Worm (Caenorhabditis elegans): ENCODE data around the gene gpx-6.

gpx-6 gene

DNA sequence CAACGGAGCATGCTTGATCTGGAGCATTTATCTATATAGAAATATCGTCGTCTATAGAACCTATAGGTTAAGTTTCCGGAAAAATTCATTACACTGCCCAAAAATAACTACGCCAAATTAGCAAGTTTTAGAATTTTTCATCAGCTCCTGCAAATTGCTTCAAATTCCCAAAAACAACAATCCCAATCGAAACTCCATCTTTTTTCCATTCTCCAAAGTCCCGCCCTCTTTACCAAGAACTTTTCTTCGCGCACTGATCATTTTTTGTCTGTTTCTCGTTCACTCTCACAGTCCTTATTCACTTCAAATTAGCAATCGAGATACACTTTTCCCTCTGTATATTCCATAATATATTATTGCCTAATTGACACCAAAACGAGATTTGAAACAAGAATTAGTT lies 15.7 kb upstream of the gpx-6 start, which contains the start of gene svh-1:
Gene svh-1 (plus strand): TSS at position 301 of the 400 bp plus-strand sequence.
- no peak for TF ChIP-seq unc-62 (GFP tag; optimal IDR thresholded peaks at IDR 0.05)

DNA sequence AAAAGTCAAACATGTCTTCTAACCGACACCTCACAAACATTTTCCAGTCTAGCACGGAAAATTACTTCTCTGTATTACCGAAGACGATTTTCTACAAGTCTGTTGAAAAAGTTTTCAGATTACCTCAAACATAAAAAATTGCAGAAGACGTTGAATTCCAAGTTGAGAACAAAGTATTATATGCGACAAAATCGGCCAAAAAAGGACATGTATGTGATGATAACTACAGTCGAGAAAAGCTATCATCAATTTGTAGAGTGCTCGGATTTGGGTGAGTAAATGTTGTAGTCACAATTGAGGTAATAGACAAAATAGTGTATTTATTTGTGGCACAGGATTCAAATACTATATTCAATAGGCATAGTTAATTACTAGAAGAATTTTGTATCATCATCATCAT lies 13.1 kb upstream of the gpx-6 start:
- no peak for TF ChIP-seq unc-62 (GFP tag; optimal IDR thresholded peaks at IDR 0.05)

ce11 chrIV:8210300-8210699 lies 11.7 kb upstream of the gpx-6 start, which contains the start of gene C07G1.6:
Gene C07G1.6, minus strand, starts transcription at chrIV:8210400.
- no peak for TF ChIP-seq unc-62 (GFP tag; optimal IDR thresholded peaks at IDR 0.05)

- TF ChIP-seq unc-62 (GFP tag; optimal IDR thresholded peaks at IDR 0.05) = no peak
Observed at ce11 chrIV:8211747-8212146, 10.3 kb upstream of the gpx-6 start, which contains the start of gene C07G1.7. Gene C07G1.7, minus strand, starts transcription at chrIV:8211847.

DNA sequence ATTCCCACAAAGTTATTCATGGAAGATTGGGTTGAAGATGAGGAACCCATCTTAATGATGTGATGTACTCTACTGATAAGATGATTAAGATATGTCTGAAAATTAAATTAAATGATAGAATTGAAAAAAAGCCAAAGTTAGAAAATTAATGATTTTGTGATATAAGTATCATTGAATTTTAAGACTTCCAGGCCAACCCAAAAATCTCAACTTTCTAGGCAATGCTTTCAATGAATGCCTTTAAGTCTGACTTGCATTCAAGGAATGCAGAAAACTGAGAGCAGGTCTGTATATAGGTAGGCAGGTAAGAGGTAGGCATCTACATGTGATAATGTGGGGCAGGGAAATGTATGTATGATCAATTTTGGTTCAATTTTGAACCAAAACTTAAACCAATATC lies 2.0 kb upstream of the gpx-6 start, which contains the start of gene ocr-2:
Gene ocr-2 (minus strand): TSS at position 101 of the 400 bp plus-strand sequence.
- TF ChIP-seq unc-62 (GFP tag; optimal IDR thresholded peaks at IDR 0.05) = no peak

ce11 chrIV:8223055-8223454 lies 1.1 kb downstream of the gpx-6 start:
- no peak for TF ChIP-seq unc-62 (GFP tag; optimal IDR thresholded peaks at IDR 0.05)

DNA sequence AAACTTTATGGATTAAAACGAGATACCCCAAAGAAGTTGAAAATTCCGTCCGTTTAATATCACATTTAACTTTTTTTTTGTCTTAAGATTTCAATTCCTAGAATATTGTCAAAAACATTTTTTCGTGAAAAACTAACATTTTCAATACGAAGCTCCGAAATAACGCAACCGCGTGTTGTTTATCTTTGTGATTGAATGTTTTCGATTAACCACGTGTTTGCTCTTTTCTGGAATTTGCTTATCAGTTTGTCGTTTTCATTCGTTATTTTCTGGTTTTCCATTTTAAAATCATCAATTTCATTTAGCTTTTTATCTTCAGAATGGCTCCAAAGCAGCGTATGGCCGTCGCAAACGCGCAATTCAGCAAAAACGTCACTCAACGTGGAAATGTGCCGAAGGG lies 3.4 kb downstream of the gpx-6 start, which contains the start of gene serp-1.2:
Gene serp-1.2 (plus strand): TSS at position 318 of the 400 bp plus-strand sequence.
- TF ChIP-seq unc-62 (GFP tag; optimal IDR thresholded peaks at IDR 0.05) = no peak

ce11 chrIV:8226474-8226873 lies 4.5 kb downstream of the gpx-6 start:
- TF ChIP-seq unc-62 (GFP tag; optimal IDR thresholded peaks at IDR 0.05) = no peak

ce11 chrIV:8229523-8229922 lies 7.5 kb downstream of the gpx-6 start:
- TF ChIP-seq unc-62 (GFP tag; optimal IDR thresholded peaks at IDR 0.05) = no peak

ce11 chrIV:8232428-8232827 lies 10.4 kb downstream of the gpx-6 start:
- TF ChIP-seq unc-62 (GFP tag; optimal IDR thresholded peaks at IDR 0.05) = no peak

- no peak for TF ChIP-seq unc-62 (GFP tag; optimal IDR thresholded peaks at IDR 0.05)
Observed at ce11 chrIV:8233268-8233667, 11.3 kb downstream of the gpx-6 start.

- no peak for TF ChIP-seq unc-62 (GFP tag; optimal IDR thresholded peaks at IDR 0.05)
Observed at ce11 chrIV:8234088-8234496, 12.1 kb downstream of the gpx-6 start.

DNA sequence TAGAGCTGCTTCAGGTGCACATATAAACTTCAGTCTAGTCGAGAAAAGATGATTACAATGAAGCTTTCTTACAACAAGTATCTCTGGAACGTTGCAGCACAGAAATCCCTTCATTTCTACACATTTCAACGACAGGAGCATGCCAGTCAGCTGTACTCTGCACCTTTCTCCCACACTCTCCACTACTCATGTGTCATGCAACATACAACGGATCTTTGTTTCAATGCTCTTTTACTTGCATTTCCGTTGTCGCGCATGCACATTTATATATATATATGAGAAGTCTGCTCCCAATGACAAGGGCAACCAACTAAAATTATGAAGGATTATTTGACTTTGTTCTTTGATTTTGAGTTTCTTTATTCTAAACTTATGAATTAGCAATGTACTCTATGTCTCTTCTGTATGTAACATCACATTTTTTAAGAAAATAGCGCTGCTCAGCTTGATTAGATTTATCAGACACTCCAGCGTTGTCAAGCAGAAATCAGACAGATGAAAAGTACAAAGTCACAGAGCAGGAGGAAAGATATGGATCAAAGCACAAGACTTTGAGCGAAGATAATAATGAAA lies 13.2 kb downstream of the gpx-6 start:
- TF ChIP-seq unc-62 (GFP tag; optimal IDR thresholded peaks at IDR 0.05) = no peak

ce11 chrIV:8236502-8236901 lies 14.5 kb downstream of the gpx-6 start, which contains the start of gene nhr-66:
Gene nhr-66, minus strand, starts transcription at chrIV:8236602.
- TF ChIP-seq unc-62 (GFP tag; optimal IDR thresholded peaks at IDR 0.05) = no peak

DNA sequence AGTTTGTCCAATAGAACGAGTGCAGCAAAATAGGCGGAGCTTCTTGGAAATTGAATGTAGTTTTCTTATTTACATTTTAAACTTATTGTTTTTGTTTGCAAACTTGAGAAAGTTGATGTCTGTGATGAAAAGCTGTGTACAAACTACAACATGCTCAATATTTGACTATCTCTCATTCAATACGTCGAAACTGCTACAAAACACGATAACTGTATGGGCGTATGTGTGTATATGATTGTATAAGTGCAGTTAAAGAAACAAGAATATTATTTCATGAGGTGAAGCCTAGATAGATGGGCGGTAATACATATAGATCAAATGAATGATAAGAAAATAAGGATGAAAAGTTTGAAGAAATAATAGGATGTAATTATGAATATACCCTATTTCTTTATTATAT lies 17.6 kb downstream of the gpx-6 start:
- no peak for TF ChIP-seq unc-62 (GFP tag; optimal IDR thresholded peaks at IDR 0.05)

DNA sequence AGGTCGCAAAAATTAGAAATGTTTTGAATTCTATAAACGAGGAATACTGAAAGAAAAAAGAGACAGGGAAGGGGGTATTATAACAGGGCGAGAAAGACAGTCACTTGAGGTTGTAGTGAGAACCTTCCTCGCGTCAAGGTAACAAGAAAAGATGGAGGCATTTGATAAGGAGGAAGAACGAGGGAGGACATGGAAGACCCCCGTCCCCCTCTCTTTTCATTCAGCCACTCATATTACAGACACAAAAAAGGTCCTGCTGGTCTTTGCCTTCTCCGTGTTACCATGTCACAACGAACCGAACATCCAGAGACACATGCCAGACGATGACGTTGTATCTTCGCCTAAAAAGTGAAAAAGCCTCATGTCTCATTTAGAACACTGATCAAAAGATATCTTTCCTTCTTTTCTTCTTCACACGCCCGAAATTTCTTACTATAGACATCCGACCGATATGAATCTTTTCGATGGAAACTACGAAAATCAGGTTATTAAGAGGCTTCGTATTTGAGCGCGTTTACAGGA lies 19.4 kb downstream of the gpx-6 start:
- TF ChIP-seq unc-62 (GFP tag; optimal IDR thresholded peaks at IDR 0.05) = no peak

DNA sequence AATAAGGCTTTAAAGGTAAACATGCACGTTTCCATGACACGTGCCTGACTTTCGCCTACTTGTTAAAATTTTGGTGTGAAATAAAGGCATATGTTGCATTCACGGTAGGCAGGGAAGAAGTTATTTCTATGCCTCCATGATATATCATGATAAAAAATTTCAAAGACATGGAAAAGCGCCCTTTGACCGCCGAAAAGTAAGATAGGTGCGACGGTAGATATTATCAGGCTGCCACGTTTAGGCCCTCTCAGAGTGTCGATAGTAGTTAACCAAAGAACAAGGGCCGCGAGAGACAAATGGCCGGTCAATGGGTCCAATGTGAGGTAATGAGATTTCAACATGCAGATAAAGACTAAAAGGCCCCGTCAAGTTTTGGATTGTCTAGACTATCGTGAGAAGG lies 21.2 kb downstream of the gpx-6 start:
- no peak for TF ChIP-seq unc-62 (GFP tag; optimal IDR thresholded peaks at IDR 0.05)

ce11 chrIV:8243599-8243998 lies 21.6 kb downstream of the gpx-6 start, which contains the start of gene T09A12.8:
Gene T09A12.8, minus strand, starts transcription at chrIV:8243699.
- no peak for TF ChIP-seq unc-62 (GFP tag; optimal IDR thresholded peaks at IDR 0.05)
